Fruit fly (Drosophila melanogaster): ENCODE data around the gene Dbp80.

Gene Dbp80

dm6 chr3L:27267060-27267805, 11.9 kb upstream of the Dbp80 start, which contains the start of gene RpL15 (continued):
- TF ChIP-seq CG2199 (GFP tag; IDR thresholded peaks at IDR 0.05) (no peak), CG33557 (GFP tag; optimal IDR thresholded peaks at IDR 0.05) (no peak), pho (GFP tag; optimal IDR thresholded peaks at IDR 0.05) (peak; percentile 43), en (GFP tag; optimal IDR thresholded peaks at IDR 0.05) (no peak), CG14667 (GFP tag; IDR thresholded peaks at IDR 0.05) (peak; percentile 72), scrt (GFP tag; optimal IDR thresholded peaks at IDR 0.05) (no peak), Rfx (GFP tag; IDR thresholded peaks at IDR 0.05) (peak; percentile 65; the same call in 1 of the 2 replicates), CG12769 (tag; optimal IDR thresholded peaks at IDR 0.05) (peak; percentile 11), CG13894 (tag; optimal IDR thresholded peaks at IDR 0.05) (no peak), Optix (GFP tag; IDR thresholded peaks at IDR 0.05) (no peak), CG17912 (GFP tag; optimal IDR thresholded peaks at IDR 0.05) (peak; percentile 51), zen (tag; optimal IDR thresholded peaks at IDR 0.05) (peak; percentile 59), CG4617 (GFP tag; optimal IDR thresholded peaks at IDR 0.05; ENCODE audit: borderline replicate concordance) (peak; percentile 45), fd96Cb (tag; optimal IDR thresholded peaks at IDR 0.05) (peak; percentile 5), CG9215 (GFP tag; IDR thresholded peaks at IDR 0.05) (0 out of 2 replicates have a peak, but pooled peaks have one; percentile 37), Oaz (GFP tag; IDR thresholded peaks at IDR 0.05) (0 out of 2 replicates have a peak, but pooled peaks have one; percentile 39), sc (optimal IDR thresholded peaks at IDR 0.05) (no peak), sc (GFP tag; optimal IDR thresholded peaks at IDR 0.05) (no peak), Ets97D (GFP tag; optimal IDR thresholded peaks at IDR 0.05) (peak; percentile 96), sens-2 (GFP tag; IDR thresholded peaks at IDR 0.05) (0 out of 2 replicates have a peak, but pooled peaks have one; percentile 4), ewg (GFP tag; optimal IDR thresholded peaks at IDR 0.05) (no peak), CG16863 (GFP tag; optimal IDR thresholded peaks at IDR 0.05) (no peak), nmo (GFP tag; optimal IDR thresholded peaks at IDR 0.05) (peak; percentile 65), ind (GFP tag; optimal IDR thresholded peaks at IDR 0.05) (peak; percentile 4), lab (GFP tag; optimal IDR thresholded peaks at IDR 0.05) (peak; percentile 8), CG9876 (GFP tag; optimal IDR thresholded peaks at IDR 0.05) (peak; percentile 43), Pdp1 (GFP tag; optimal IDR thresholded peaks at IDR 0.05) (peak in 1 of 2 experiments; percentile 57), CG11723 (GFP tag; optimal IDR thresholded peaks at IDR 0.05) (peak; percentile 95), CG13424 (tag; optimal IDR thresholded peaks at IDR 0.05) (peak; percentile 6), gce (GFP tag; IDR thresholded peaks at IDR 0.05) (peak; percentile 42; the same call in 1 of the 3 replicates), Nf-YB (GFP tag; optimal IDR thresholded peaks at IDR 0.05) (no peak), Jarid2 (GFP tag; optimal IDR thresholded peaks at IDR 0.05) (no peak), slp2 (GFP tag; optimal IDR thresholded peaks at IDR 0.05) (no peak), CG32772 (GFP tag; IDR thresholded peaks at IDR 0.05) (no peak), TFAM (GFP tag; optimal IDR thresholded peaks at IDR 0.05) (no peak), Dll (GFP tag; IDR thresholded peaks at IDR 0.05; ENCODE audit: partially characterized antibody) (no peak), NfI (GFP tag; optimal IDR thresholded peaks at IDR 0.05) (peak; percentile 73), Bdp1 (GFP tag; optimal IDR thresholded peaks at IDR 0.05) (no peak), Asciz (GFP tag; optimal IDR thresholded peaks at IDR 0.05) (peak; percentile 25), CG16813 (GFP tag; IDR thresholded peaks at IDR 0.05; ENCODE audit: partially characterized antibody) (no peak), pzg (GFP tag; optimal IDR thresholded peaks at IDR 0.05) (peak; percentile 55), CG15514 (GFP tag; optimal IDR thresholded peaks at IDR 0.05) (peak; percentile 42), CG10462 (GFP tag; optimal IDR thresholded peaks at IDR 0.05) (no peak), unpg (GFP tag; optimal IDR thresholded peaks at IDR 0.05) (peak; percentile 57), CG1603 (tag; optimal IDR thresholded peaks at IDR 0.05) (peak; percentile 100), Awh (GFP tag; IDR thresholded peaks at IDR 0.05) (peak; percentile 50; the same call in 1 of the 2 replicates), ara (GFP tag; IDR thresholded peaks at IDR 0.05) (no peak), wek (GFP tag; optimal IDR thresholded peaks at IDR 0.05) (peak; percentile 44)
